Worm (Caenorhabditis elegans): ENCODE results near the gene kdin-1.

- peak; percentile 24 for TF ChIP-seq nfya-1 (tag; optimal IDR thresholded peaks at IDR 0.05; ENCODE audit: insufficient read depth)
- no peak for TF ChIP-seq R02D3.7 (tag; optimal IDR thresholded peaks at IDR 0.05)
Measured at ce11 chrIV:11025941-11026340, 12.5 kb upstream of the kdin-1 start.

Data from whole organism, L3 larva.